Worm (Caenorhabditis elegans): Measurements from ENCODE around the gene ugt-60.

Gene ugt-60

DNA sequence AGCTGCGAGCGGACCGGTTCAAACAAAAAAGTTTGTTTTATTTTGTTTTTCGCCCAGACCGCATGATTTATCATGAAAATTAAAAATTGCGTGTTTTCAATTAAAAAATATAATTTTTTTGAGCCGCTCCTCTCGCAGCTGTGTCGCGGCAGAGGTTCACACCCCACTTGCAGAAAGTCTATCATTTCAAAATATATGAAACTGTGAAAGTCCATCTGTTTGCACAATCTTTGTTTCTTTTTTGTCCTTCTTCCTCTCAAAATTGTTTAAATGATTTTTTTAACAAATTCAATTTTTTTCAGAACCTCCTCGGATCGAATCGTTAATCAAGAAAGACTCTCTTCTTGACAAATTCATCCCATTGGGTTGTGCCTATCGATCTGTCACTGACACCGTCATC, 20.7 kb upstream of the ugt-60 start, which contains the start of gene tlk-1:
Gene tlk-1, plus strand, starts transcription at position 301 of the 400 bp plus-strand sequence.
- TF ChIP-seq ceh-16 (tag; optimal IDR thresholded peaks at IDR 0.05), result no peak
- no peak for TF ChIP-seq R02D3.7 (tag; optimal IDR thresholded peaks at IDR 0.05)
- no peak for TF ChIP-seq lin-39 (tag; optimal IDR thresholded peaks at IDR 0.05)
- no peak for TF ChIP-seq aly-2 (tag; optimal IDR thresholded peaks at IDR 0.05)
- TF ChIP-seq unc-55 (GFP tag; optimal IDR thresholded peaks at IDR 0.05), result no peak
- no peak for TF ChIP-seq C34F6.9 (tag; optimal IDR thresholded peaks at IDR 0.05)
- no peak for TF ChIP-seq egl-27 (tag; optimal IDR thresholded peaks at IDR 0.05)
- no peak for TF ChIP-seq ztf-11 (tag; optimal IDR thresholded peaks at IDR 0.05)
- TF ChIP-seq nhr-77 (tag; optimal IDR thresholded peaks at IDR 0.05), result no peak
- TF ChIP-seq ztf-1 (GFP tag; conservative IDR thresholded peaks at IDR 0.05), result no peak

DNA sequence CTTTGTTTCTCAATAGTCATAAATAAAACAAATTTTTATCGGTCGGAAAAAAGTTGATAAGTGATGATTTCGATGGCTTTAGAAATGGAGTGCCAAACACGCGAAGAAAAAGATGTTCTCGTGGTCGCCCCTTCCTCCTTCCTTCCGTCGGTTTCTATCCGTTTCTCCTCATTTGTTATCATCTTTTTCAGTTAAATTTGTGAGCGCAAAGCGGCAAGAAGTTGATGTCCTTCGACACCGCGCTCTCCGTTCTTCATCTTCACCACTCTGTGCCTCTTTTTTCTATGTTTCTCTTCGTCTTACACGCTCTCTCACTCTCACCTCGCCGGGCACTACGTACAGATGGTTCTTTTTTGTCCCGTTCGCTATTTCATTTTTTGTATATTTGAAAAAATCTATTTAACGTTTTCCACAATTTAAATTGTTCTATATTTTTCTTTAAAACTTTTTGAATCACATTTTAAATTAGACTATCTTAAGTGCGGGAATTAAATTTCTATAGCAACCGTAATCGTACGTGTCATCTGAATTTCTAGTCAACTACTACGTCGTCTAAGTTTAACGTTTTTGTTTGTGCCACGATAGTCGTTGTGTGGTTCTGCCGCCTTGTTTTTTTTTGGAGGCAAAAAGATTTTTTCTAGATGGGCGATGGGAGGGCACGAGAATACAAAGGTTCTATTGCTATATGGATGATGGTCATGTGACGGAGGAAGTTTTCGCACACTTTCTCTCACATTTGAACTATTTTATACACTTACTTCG, 20.0 kb upstream of the ugt-60 start:
- peak; percentile 44 for TF ChIP-seq sma-9 (GFP tag; optimal IDR thresholded peaks at IDR 0.05)
- no peak for TF ChIP-seq sma-9 (tag; optimal IDR thresholded peaks at IDR 0.05)
- TF ChIP-seq lsy-2 (tag; optimal IDR thresholded peaks at IDR 0.05), result peak in 1 of 2 experiments; percentile 50
- TF ChIP-seq ztf-4 (tag; optimal IDR thresholded peaks at IDR 0.05), result peak; percentile 20
- peak; percentile 44 for TF ChIP-seq C34F6.9 (tag; optimal IDR thresholded peaks at IDR 0.05)
- no peak for TF ChIP-seq nhr-10 (tag; optimal IDR thresholded peaks at IDR 0.05)
- TF ChIP-seq peb-1 (tag; optimal IDR thresholded peaks at IDR 0.05), result no peak
- TF ChIP-seq fos-1 (tag; optimal IDR thresholded peaks at IDR 0.05), result peak; percentile 50
- TF ChIP-seq sma-3 (GFP tag; optimal IDR thresholded peaks at IDR 0.05), result peak; percentile 2
- no peak for TF ChIP-seq ztf-11 (tag; optimal IDR thresholded peaks at IDR 0.05)
- TF ChIP-seq F13H6.1 (tag; optimal IDR thresholded peaks at IDR 0.05), result peak; percentile 36
- TF ChIP-seq mdl-1 (tag; optimal IDR thresholded peaks at IDR 0.05), result peak; percentile 43 to 61
- TF ChIP-seq nhr-129 (tag; optimal IDR thresholded peaks at IDR 0.05), result peak; percentile 7
- TF ChIP-seq sem-4 (tag; optimal IDR thresholded peaks at IDR 0.05), result peak; percentile 70
- peak; percentile 30 for TF ChIP-seq egl-27 (tag; optimal IDR thresholded peaks at IDR 0.05)
- TF ChIP-seq nhr-21 (tag; optimal IDR thresholded peaks at IDR 0.05), result peak; percentile 71

DNA sequence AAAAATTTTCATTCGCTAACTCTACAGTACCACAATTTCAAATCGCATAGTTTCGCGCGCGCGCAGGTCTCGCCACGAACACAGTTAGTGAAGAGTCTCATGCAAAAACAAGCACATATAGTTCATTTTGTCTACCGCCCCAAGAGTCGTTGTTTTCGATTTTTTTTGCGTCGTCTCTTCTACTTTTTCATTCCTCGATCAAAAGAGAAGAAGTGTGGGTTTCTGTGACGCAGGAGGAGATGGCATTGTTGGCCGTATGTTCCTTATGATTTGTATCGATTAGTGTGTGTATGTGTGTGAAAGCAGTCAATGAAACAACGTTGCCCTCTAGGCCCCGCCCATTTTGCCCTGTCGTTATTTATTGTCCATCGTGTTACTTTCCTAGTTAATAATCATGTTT, 19.0 kb upstream of the ugt-60 start:
- TF ChIP-seq nhr-25 (tag; optimal IDR thresholded peaks at IDR 0.05), result no peak
- peak; percentile 21 for TF ChIP-seq nhr-129 (tag; optimal IDR thresholded peaks at IDR 0.05)

- TF ChIP-seq egl-27 (tag; optimal IDR thresholded peaks at IDR 0.05) (no peak), nhr-237 (tag; optimal IDR thresholded peaks at IDR 0.05) (no peak), nhr-25 (tag; optimal IDR thresholded peaks at IDR 0.05) (peak; percentile 21), mdl-1 (tag; optimal IDR thresholded peaks at IDR 0.05) (peak in 1 of 2 experiments; percentile 64), alr-1 (tag; optimal IDR thresholded peaks at IDR 0.05) (no peak), lin-13 (GFP tag; optimal IDR thresholded peaks at IDR 0.05) (peak; percentile 12), nhr-129 (tag; optimal IDR thresholded peaks at IDR 0.05) (peak; percentile 84), ztf-4 (tag; optimal IDR thresholded peaks at IDR 0.05) (no peak), gmeb-1 (tag; optimal IDR thresholded peaks at IDR 0.05) (no peak), elt-1 (tag; optimal IDR thresholded peaks at IDR 0.05) (no peak), ztf-1 (GFP tag; conservative IDR thresholded peaks at IDR 0.05) (no peak), lin-39 (tag; optimal IDR thresholded peaks at IDR 0.05) (no peak), elt-3 (tag; optimal IDR thresholded peaks at IDR 0.05) (no peak), zag-1 (tag; optimal IDR thresholded peaks at IDR 0.05) (peak; percentile 16), R02D3.7 (tag; optimal IDR thresholded peaks at IDR 0.05) (no peak), F13H6.1 (tag; optimal IDR thresholded peaks at IDR 0.05) (peak; percentile 76), fos-1 (tag; optimal IDR thresholded peaks at IDR 0.05) (peak; percentile 89), unc-55 (GFP tag; optimal IDR thresholded peaks at IDR 0.05) (peak; percentile 48), ama-1 (optimal IDR thresholded peaks at IDR 0.05) (no peak), ceh-82 (tag; optimal IDR thresholded peaks at IDR 0.05) (no peak), lin-11 (tag; optimal IDR thresholded peaks at IDR 0.05) (peak; percentile 19), crh-2 (tag; optimal IDR thresholded peaks at IDR 0.05) (peak; percentile 70), unc-62 (GFP tag; optimal IDR thresholded peaks at IDR 0.05) (no peak), sma-9 (GFP tag; optimal IDR thresholded peaks at IDR 0.05) (peak; percentile 55), sma-9 (tag; optimal IDR thresholded peaks at IDR 0.05) (no peak), ceh-16 (tag; optimal IDR thresholded peaks at IDR 0.05) (no peak), dmd-4 (tag; optimal IDR thresholded peaks at IDR 0.05) (no peak), C34F6.9 (tag; optimal IDR thresholded peaks at IDR 0.05) (peak; percentile 67), skn-1 (tag; optimal IDR thresholded peaks at IDR 0.05) (no peak), Y55F3AM.14 (GFP tag; optimal IDR thresholded peaks at IDR 0.05) (no peak), nhr-12 (tag; optimal IDR thresholded peaks at IDR 0.05) (no peak), nhr-23 (tag; optimal IDR thresholded peaks at IDR 0.05) (no peak), lsy-2 (tag; optimal IDR thresholded peaks at IDR 0.05) (peak; percentile 34 to 59), sem-4 (tag; optimal IDR thresholded peaks at IDR 0.05) (no peak)
Observed at ce11 chrIII:9697323-9697722, 18.5 kb upstream of the ugt-60 start.
